Worm (Caenorhabditis elegans): ENCODE results near the gene F26C11.4.

DNA sequence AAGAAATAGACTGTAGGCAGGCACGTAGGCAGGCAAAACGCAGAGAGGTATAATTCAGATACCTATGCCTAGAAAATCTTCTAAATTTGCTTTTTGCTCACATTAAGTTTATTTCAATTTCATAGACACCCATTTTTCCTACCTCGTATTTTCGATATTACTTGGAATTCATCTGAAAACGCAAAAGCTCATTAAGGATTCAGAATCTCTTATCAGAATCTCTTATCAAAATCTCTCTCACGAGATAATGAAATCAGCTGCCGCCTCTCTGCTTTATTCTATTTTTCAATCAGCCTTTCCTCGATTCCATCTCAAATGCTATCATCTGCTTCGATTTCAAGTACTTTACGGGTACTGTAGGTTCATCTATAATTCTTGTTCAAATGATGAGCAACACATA is 35.8 kb upstream of the F26C11.4 start:
- TF ChIP-seq pag-3 (tag; optimal IDR thresholded peaks at IDR 0.05; ENCODE audit: borderline replicate concordance) (no peak), ama-1 (optimal IDR thresholded peaks at IDR 0.05) (no peak), Y22D7AL.16 (tag; optimal IDR thresholded peaks at IDR 0.05) (no peak), ceh-31 (tag; optimal IDR thresholded peaks at IDR 0.05) (no peak), nhr-232 (tag; optimal IDR thresholded peaks at IDR 0.05) (no peak), nfya-1 (tag; optimal IDR thresholded peaks at IDR 0.05) (no peak), tbx-2 (tag; optimal IDR thresholded peaks at IDR 0.05) (no peak), unc-42 (tag; optimal IDR thresholded peaks at IDR 0.05) (no peak), sox-4 (tag; optimal IDR thresholded peaks at IDR 0.05) (no peak), unc-86 (tag; optimal IDR thresholded peaks at IDR 0.05) (no peak), pha-4 (tag; optimal IDR thresholded peaks at IDR 0.05) (no peak)

All from whole organism, late embryonic.